Fruit fly (Drosophila melanogaster): ENCODE data around the gene Antp.

DNA sequence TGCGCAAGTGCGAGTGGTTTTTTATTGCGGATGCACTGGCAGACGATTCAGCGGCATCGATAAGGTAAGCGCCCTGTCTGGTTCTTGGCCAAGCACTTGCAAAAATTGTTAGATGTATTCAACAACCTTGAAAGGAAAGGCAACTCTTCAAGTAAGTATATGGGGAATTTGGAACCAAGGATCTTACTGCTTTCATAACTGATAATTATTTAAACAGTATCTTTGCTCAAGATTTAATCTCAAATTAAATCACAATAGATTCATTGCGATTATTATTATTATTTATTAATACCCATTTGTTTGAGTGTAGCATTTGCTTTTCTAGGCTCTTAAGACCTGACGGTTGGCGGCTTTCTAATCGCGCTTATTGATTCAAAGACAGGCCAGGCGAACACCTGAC is 9.6 kb downstream of the Antp start:
- TF ChIP-seq OdsH (GFP tag; optimal IDR thresholded peaks at IDR 0.05): no peak
- TF ChIP-seq Mio (GFP tag; optimal IDR thresholded peaks at IDR 0.05): no peak
- no peak for TF ChIP-seq Rel (GFP tag; optimal IDR thresholded peaks at IDR 0.05)
- no peak for TF ChIP-seq Rel (tag; optimal IDR thresholded peaks at IDR 0.05)
- no peak for TF ChIP-seq foxo (GFP tag; optimal IDR thresholded peaks at IDR 0.05)
- no peak for TF ChIP-seq h (GFP tag; optimal IDR thresholded peaks at IDR 0.05)
- no peak for TF ChIP-seq fru (GFP tag; optimal IDR thresholded peaks at IDR 0.05)
- no peak for TF ChIP-seq N (GFP tag; optimal IDR thresholded peaks at IDR 0.05)
- TF ChIP-seq sage (GFP tag; optimal IDR thresholded peaks at IDR 0.05): no peak
- TF ChIP-seq Myc (optimal IDR thresholded peaks at IDR 0.05): no peak
- no peak for TF ChIP-seq CG9705 (GFP tag; optimal IDR thresholded peaks at IDR 0.05)
- TF ChIP-seq dsf (GFP tag; optimal IDR thresholded peaks at IDR 0.05; ENCODE audit: borderline replicate concordance): no peak
- no peak for TF ChIP-seq jim (GFP tag; optimal IDR thresholded peaks at IDR 0.05)
- TF ChIP-seq psq (GFP tag; optimal IDR thresholded peaks at IDR 0.05): no peak
- TF ChIP-seq Hr78 (GFP tag; optimal IDR thresholded peaks at IDR 0.05): no peak

Measured in whole organism, wandering third instar larva.